Worm (Caenorhabditis elegans): ENCODE data around the gene C34C6.9.

DNA sequence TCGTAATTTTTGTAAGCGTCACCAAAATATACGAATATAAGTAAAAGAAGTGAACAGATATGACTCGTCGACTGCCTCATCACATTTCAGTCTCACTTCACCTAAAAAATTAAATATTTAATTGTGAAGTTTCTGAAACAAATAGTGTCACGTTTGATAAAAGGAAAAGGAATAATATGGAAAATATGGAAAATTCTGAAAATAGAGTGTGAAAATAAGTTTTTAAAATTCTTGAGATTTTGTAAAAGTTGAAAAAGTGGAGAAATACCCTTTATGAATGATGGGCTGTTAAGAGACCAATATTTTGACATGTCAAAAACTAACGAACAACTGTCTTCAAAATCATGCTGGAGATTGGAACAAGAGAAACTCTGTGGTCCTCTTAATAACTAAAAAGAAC lies 41.0 kb downstream of the C34C6.9 start, which contains the start of gene T01B7.9:
- TF ChIP-seq ceh-30 (tag; optimal IDR thresholded peaks at IDR 0.05) (no peak), elt-2 (tag; optimal IDR thresholded peaks at IDR 0.05) (no peak), sdc-2 (tag; optimal IDR thresholded peaks at IDR 0.05) (no peak), odd-2 (tag; optimal IDR thresholded peaks at IDR 0.05) (no peak)

Data from whole organism, late embryonic.